Worm (Caenorhabditis elegans): Measurements from ENCODE around the gene sli-1.

- TF ChIP-seq ama-1 (optimal IDR thresholded peaks at IDR 0.05), result no peak
- no peak for TF ChIP-seq hnd-1 (tag; optimal IDR thresholded peaks at IDR 0.05)
- TF ChIP-seq flt-1 (GFP tag; IDR thresholded peaks at IDR 0.05), result peak; percentile 57; the same call in 1 of the 2 replicates
- TF ChIP-seq tbx-11 (GFP tag; IDR thresholded peaks at IDR 0.05), result no peak
- peak; percentile 89 for TF ChIP-seq F13C5.2 (tag; optimal IDR thresholded peaks at IDR 0.05)
- no peak for TF ChIP-seq ceh-36 (tag; optimal IDR thresholded peaks at IDR 0.05)
- peak; percentile 69; the same call in 1 of the 2 replicates for TF ChIP-seq sea-1 (GFP tag; conservative IDR thresholded peaks at IDR 0.05)
These were observed 42.4 kb upstream of the sli-1 start, which contains the start of the genes trap-2 and ile-2 for ce11 chrX:768061-768646.
